Fruit fly (Drosophila melanogaster) whole organism, embryonic: ENCODE measurements around the gene RpL28.

Source experiments
- Bgb ChIP-seq: fragments of 200-800 bp; sonication (Bioruptor generic); IDR thresholded peaks from 2 replicates; pipeline ENCODE4 v1.3.6; 2022; ENCODE audit warnings: missing biosample characterization, missing genetic modification characterization; ENCODE audit not compliant: partially characterized antibody
- C15 ChIP-seq: fragments of 200-800 bp; sonication (Bioruptor generic); IDR thresholded peaks from 3 replicates; pipeline ENCODE4 v1.3.6; 2022; ENCODE audit warnings: missing biosample characterization, missing genetic modification characterization
- CG10147 ChIP-seq: fragments of 200-800 bp; sonication (Bioruptor generic); optimal IDR thresholded peaks from 2 replicates; lab custom pipeline; 2019; ENCODE audit warnings: missing biosample characterization, mild to moderate bottlenecking, missing genetic modification characterization, moderate library complexity
- CG10565 ChIP-seq: fragments of 200-800 bp; sonication (Bioruptor generic); optimal IDR thresholded peaks from 3 replicates; lab custom pipeline; 2016; ENCODE audit warnings: missing biosample characterization, mild to moderate bottlenecking, missing genetic modification characterization
- CG12391 ChIP-seq: fragments of 200-800 bp; sonication (Bioruptor generic); optimal IDR thresholded peaks from 3 replicates; lab custom pipeline; 2018; ENCODE audit warnings: missing biosample characterization, mild to moderate bottlenecking, missing genetic modification characterization, moderate library complexity
- CG14014 ChIP-seq: fragments of 200-800 bp; sonication (Bioruptor generic); IDR thresholded peaks from 2 replicates; pipeline ENCODE4 v1.3.6; 2022; ENCODE audit warnings: missing biosample characterization, missing genetic modification characterization
- CG1647 ChIP-seq: fragments of 200-800 bp; sonication (Bioruptor generic); optimal IDR thresholded peaks from 3 replicates; lab custom pipeline; 2016; ENCODE audit warnings: missing biosample characterization, missing genetic modification characterization
- CG17361 ChIP-seq: fragments of 200-800 bp; sonication (Bioruptor generic); IDR thresholded peaks from 3 replicates; pipeline ENCODE4 v1.3.6; 2022; ENCODE audit warnings: missing biosample characterization, missing genetic modification characterization
- CG32772 ChIP-seq: fragments of 200-800 bp; sonication (Bioruptor generic); IDR thresholded peaks from 2 replicates; pipeline ENCODE4 v1.3.6; 2022; ENCODE audit warnings: missing biosample characterization, missing genetic modification characterization
- CG3995 ChIP-seq: fragments of 200-800 bp; sonication (Bioruptor generic); optimal IDR thresholded peaks from 3 replicates; lab custom pipeline; 2016; ENCODE audit warnings: missing biosample characterization, missing genetic modification characterization
- CG4617 ChIP-seq: fragments of 200-800 bp; sonication (Bioruptor generic); optimal IDR thresholded peaks from 3 replicates; lab custom pipeline; 2016; ENCODE audit warnings: missing biosample characterization, missing genetic modification characterization, borderline replicate concordance
- CG4820 ChIP-seq: fragments of 200-800 bp; sonication (Bioruptor generic); optimal IDR thresholded peaks from 3 replicates; lab custom pipeline; 2016; ENCODE audit warnings: missing biosample characterization, missing genetic modification characterization
- CG5180 ChIP-seq: fragments of 200-800 bp; sonication (Bioruptor generic); optimal IDR thresholded peaks from 3 replicates; lab custom pipeline; 2017; ENCODE audit warnings: missing biosample characterization, missing genetic modification characterization, mild to moderate bottlenecking, moderate library complexity, missing genetic modification reagents
- CG6683 ChIP-seq: fragments of 200-800 bp; sonication (Bioruptor generic); optimal IDR thresholded peaks from 2 replicates; lab custom pipeline; 2017; ENCODE audit warnings: missing biosample characterization, mild to moderate bottlenecking, missing genetic modification characterization, missing genetic modification reagents
- CG8089 ChIP-seq: fragments of 200-800 bp; sonication (Bioruptor generic); optimal IDR thresholded peaks from 3 replicates; lab custom pipeline; 2016; ENCODE audit warnings: missing biosample characterization, missing genetic modification characterization
- CG9817 ChIP-seq: fragments of 200-800 bp; sonication (Bioruptor generic); optimal IDR thresholded peaks from 2 replicates; lab custom pipeline; 2018; ENCODE audit warnings: missing biosample characterization, mild to moderate bottlenecking, missing genetic modification characterization, moderate library complexity
- CG9876 ChIP-seq: fragments of 200-800 bp; sonication (Bioruptor generic); optimal IDR thresholded peaks from 2 replicates; lab custom pipeline; 2016; ENCODE audit warnings: missing biosample characterization, missing genetic modification characterization
- Dek ChIP-seq: fragments of 200-800 bp; sonication (Bioruptor generic); optimal IDR thresholded peaks from 3 replicates; lab custom pipeline; 2019; ENCODE audit warnings: missing biosample characterization, mild to moderate bottlenecking, missing genetic modification characterization, moderate library complexity
- Dref ChIP-seq: fragments of 200-800 bp; sonication (Bioruptor generic); IDR thresholded peaks from 2 replicates; pipeline ENCODE4 v1.3.6; 2022; ENCODE audit warnings: missing biosample characterization, missing genetic modification characterization
- Fer1 ChIP-seq: fragments of 200-800 bp; sonication (Bioruptor generic); optimal IDR thresholded peaks from 2 replicates; lab custom pipeline; 2017; ENCODE audit warnings: missing biosample characterization, mild to moderate bottlenecking, missing genetic modification characterization
- Hmx ChIP-seq: fragments of 200-800 bp; sonication (Bioruptor generic); optimal IDR thresholded peaks from 2 replicates; lab custom pipeline; 2016; ENCODE audit warnings: missing biosample characterization, missing genetic modification characterization
- Hr78 ChIP-seq, 2 experiments: fragments of 200-800 bp in 1 of 2; fragments of >200 bp in 1 of 2; sonication (Bioruptor generic) in 1 of 2; optimal IDR thresholded peaks; 2 replicates each; lab custom pipeline; 2017 to 2019; ENCODE audit warnings: missing biosample characterization in 2 of 2, missing genetic modification characterization in 2 of 2, mild to moderate bottlenecking in 1 of 2, moderate library complexity in 1 of 2
- MTF-1 ChIP-seq: fragments of 200-800 bp; sonication (Bioruptor generic); optimal IDR thresholded peaks from 2 replicates; lab custom pipeline; 2018; ENCODE audit warnings: missing biosample characterization, mild to moderate bottlenecking, missing genetic modification characterization, borderline replicate concordance
- Meics ChIP-seq: fragments of 200-800 bp; sonication (Bioruptor generic); optimal IDR thresholded peaks from 2 replicates; lab custom pipeline; 2017; ENCODE audit warnings: missing biosample characterization, mild to moderate bottlenecking, missing genetic modification characterization
- Neu2 ChIP-seq: fragments of 200-800 bp; sonication (Bioruptor generic); optimal IDR thresholded peaks from 3 replicates; lab custom pipeline; 2016; ENCODE audit warnings: missing biosample characterization, missing genetic modification characterization, borderline replicate concordance
- Oaz ChIP-seq: fragments of 200-800 bp; sonication (Bioruptor generic); IDR thresholded peaks from 2 replicates; pipeline ENCODE4 v1.3.6; 2022; ENCODE audit warnings: missing biosample characterization, missing genetic modification characterization
- PHDP ChIP-seq: fragments of 200-800 bp; sonication (Bioruptor generic); optimal IDR thresholded peaks from 3 replicates; lab custom pipeline; 2018; ENCODE audit warnings: missing biosample characterization, mild to moderate bottlenecking, missing genetic modification characterization, moderate library complexity
- Rfx ChIP-seq: fragments of 200-800 bp; sonication (Bioruptor generic); IDR thresholded peaks from 2 replicates; pipeline ENCODE4 v1.3.6; 2022; ENCODE audit warnings: missing biosample characterization, missing genetic modification characterization
- Sox100B ChIP-seq: fragments of 200-800 bp; sonication (Bioruptor generic); optimal IDR thresholded peaks from 3 replicates; lab custom pipeline; 2018; ENCODE audit warnings: missing biosample characterization, mild to moderate bottlenecking, missing genetic modification characterization
- Sox102F ChIP-seq: fragments of 200-800 bp; sonication (Bioruptor generic); optimal IDR thresholded peaks from 2 replicates; lab custom pipeline; 2018; ENCODE audit warnings: missing biosample characterization, mild to moderate bottlenecking, missing genetic modification characterization, moderate library complexity
- ab ChIP-seq: fragments of 200-800 bp; sonication (Bioruptor generic); optimal IDR thresholded peaks from 2 replicates; lab custom pipeline; 2016; ENCODE audit warnings: missing biosample characterization, missing genetic modification characterization
- cas ChIP-seq: fragments of 200-800 bp; sonication (Bioruptor generic); IDR thresholded peaks from 2 replicates; pipeline ENCODE4 v1.3.6; 2022; ENCODE audit warnings: missing biosample characterization, missing genetic modification characterization
- corto ChIP-seq: fragments of 200-800 bp; sonication (Bioruptor generic); optimal IDR thresholded peaks from 2 replicates; lab custom pipeline; 2016; ENCODE audit warnings: missing biosample characterization, mild to moderate bottlenecking, missing genetic modification characterization, moderate library complexity
- crol ChIP-seq: fragments of 200-800 bp; sonication (Bioruptor generic); IDR thresholded peaks from 2 replicates; pipeline ENCODE4 v1.3.6; 2022; ENCODE audit warnings: missing biosample characterization, missing genetic modification characterization
- dysf ChIP-seq: fragments of 200-800 bp; sonication (Bioruptor generic); IDR thresholded peaks from 3 replicates; pipeline ENCODE4 v1.3.6; 2022; ENCODE audit warnings: missing biosample characterization, missing genetic modification characterization
- en ChIP-seq: fragments of 200-800 bp; sonication (Bioruptor generic); optimal IDR thresholded peaks from 2 replicates; lab custom pipeline; 2016; ENCODE audit warnings: missing biosample characterization, missing genetic modification characterization
- fru ChIP-seq: fragments of >200 bp; optimal IDR thresholded peaks from 2 replicates; lab custom pipeline; 2017
- gsb-n ChIP-seq: fragments of 200-800 bp; sonication (Bioruptor generic); optimal IDR thresholded peaks from 3 replicates; lab custom pipeline; 2018; ENCODE audit warnings: missing biosample characterization, mild to moderate bottlenecking, missing genetic modification characterization
- mirr ChIP-seq: fragments of 200-800 bp; sonication (Bioruptor generic); optimal IDR thresholded peaks from 3 replicates; lab custom pipeline; 2018; ENCODE audit warnings: missing biosample characterization, mild to moderate bottlenecking, missing genetic modification characterization
- pb ChIP-seq: fragments of 200-800 bp; sonication (Bioruptor generic); optimal IDR thresholded peaks from 3 replicates; lab custom pipeline; 2016; ENCODE audit warnings: missing biosample characterization, missing genetic modification characterization
- sd ChIP-seq: fragments of 200-800 bp; sonication (Bioruptor generic); optimal IDR thresholded peaks from 3 replicates; lab custom pipeline; 2018; ENCODE audit warnings: missing biosample characterization, mild to moderate bottlenecking, missing genetic modification characterization, moderate library complexity
- ssp ChIP-seq: fragments of 200-800 bp; sonication (Bioruptor generic); IDR thresholded peaks from 2 replicates; pipeline ENCODE4 v1.3.6; 2022; ENCODE audit warnings: missing biosample characterization, missing genetic modification characterization
- tgo ChIP-seq: fragments of 200-800 bp; sonication (Bioruptor generic); IDR thresholded peaks from 3 replicates; pipeline ENCODE4 v1.3.6; 2022; ENCODE audit warnings: missing biosample characterization, missing genetic modification characterization
- tll ChIP-seq, 2 experiments: fragments of 200-800 bp in 1 of 2; fragments of >200 bp in 1 of 2; sonication (Bioruptor generic) in 1 of 2; optimal IDR thresholded peaks; 2 replicates each; lab custom pipeline; 2017 to 2019; ENCODE audit warnings: missing biosample characterization in 2 of 2, missing genetic modification characterization in 2 of 2, mild to moderate bottlenecking in 1 of 2, moderate library complexity in 1 of 2
- tup ChIP-seq: fragments of 200-800 bp; sonication (Bioruptor generic); optimal IDR thresholded peaks from 2 replicates; lab custom pipeline; 2016; ENCODE audit warnings: missing biosample characterization, mild to moderate bottlenecking, missing genetic modification characterization, moderate library complexity
- wor ChIP-seq: fragments of 200-800 bp; sonication (Bioruptor generic); IDR thresholded peaks from 2 replicates; pipeline ENCODE4 v1.3.6; 2022; ENCODE audit warnings: missing biosample characterization, missing genetic modification characterization

The RpL28 gene

DNA sequence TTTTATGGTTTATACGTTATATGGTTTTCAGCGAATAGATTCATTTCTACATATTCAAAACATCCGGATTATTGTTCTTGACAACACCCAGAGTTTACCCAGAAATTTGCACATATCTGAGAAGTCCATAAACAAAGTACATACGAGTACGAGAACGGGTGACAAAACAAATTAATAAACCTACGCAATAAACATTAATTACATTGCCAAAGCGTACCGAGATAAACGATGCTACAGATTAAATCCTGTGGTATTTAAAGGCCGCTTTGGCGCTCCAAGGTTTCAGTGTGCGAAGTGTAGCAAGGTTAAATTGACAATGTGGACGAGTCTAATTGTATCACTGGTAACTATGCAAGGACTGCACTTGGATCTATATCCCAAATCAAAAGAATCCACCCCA, 35.5 kb downstream of the RpL28 start, which contains the start of gene CG14957:
TSS of gene CG14957 (plus strand) at position 301 of the 400 bp plus-strand sequence.
- TF ChIP-seq Sox102F (GFP tag; lab: Kevin White, UChicago) (no peak), Rfx (0 out of 2 replicates have a peak, but pooled peaks have one; percentile 12)

DNA sequence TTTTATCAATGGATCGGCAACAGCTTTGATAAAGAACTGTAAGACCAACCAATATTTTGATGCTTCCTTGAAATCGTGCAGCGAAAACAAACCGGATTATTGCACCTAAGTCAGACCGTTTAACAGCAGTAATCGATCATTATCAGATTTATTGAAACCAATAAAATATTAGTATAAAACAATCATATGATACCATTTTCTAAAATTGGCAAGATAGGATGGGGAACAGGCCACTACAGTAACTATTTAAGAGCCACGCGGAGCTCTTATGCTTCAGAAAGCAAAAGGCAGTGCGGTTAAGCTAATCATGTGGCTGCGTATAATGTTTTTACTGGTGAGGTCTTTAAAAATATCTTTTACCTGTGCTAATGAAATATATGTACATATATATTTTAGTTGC, 36.4 kb downstream of the RpL28 start, which contains the start of gene CG32284:
TSS of gene CG32284 (plus strand) at position 301 of the 400 bp plus-strand sequence.
- TF ChIP-seq corto (no peak), sd (tag; lab: Kevin White, UChicago) (no peak), en (GFP tag; lab: Kevin White, UChicago) (no peak), CG12391 (no peak), pb (no peak), Dref (GFP tag; lab: Robert Waterston, UW) (no peak), PHDP (no peak), dysf (GFP tag; lab: Robert Waterston, UW) (no peak)

DNA sequence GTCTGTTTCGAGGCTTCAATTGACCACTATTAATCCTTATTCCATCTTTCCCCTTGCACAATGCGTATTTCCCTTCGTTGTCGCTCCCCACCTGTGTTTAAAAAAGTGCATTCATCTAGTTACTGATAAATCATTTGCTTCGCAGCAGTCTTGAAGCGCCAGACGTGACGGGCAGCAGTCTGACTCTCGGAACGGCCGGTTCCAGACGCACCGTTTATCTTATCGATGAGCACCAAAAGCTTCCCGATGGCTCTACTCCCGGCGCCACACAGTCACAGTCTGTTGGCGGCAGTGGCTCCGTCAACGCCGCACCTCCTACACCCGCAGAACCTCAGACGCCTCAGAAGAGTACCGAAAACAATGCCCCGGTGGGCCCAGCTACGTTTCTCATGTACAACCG, 38.7 kb downstream of the RpL28 start, which contains the start of gene CG42494:
TSS of gene CG42494 (plus strand) at position 301 of the 400 bp plus-strand sequence.
- no peak for TF ChIP-seq Fer1 (GFP tag; lab: Kevin White, UChicago)
- no peak for TF ChIP-seq Sox100B (GFP tag; lab: Kevin White, UChicago)
- TF ChIP-seq CG8089 (GFP tag; lab: Kevin White, UChicago), result no peak

DNA sequence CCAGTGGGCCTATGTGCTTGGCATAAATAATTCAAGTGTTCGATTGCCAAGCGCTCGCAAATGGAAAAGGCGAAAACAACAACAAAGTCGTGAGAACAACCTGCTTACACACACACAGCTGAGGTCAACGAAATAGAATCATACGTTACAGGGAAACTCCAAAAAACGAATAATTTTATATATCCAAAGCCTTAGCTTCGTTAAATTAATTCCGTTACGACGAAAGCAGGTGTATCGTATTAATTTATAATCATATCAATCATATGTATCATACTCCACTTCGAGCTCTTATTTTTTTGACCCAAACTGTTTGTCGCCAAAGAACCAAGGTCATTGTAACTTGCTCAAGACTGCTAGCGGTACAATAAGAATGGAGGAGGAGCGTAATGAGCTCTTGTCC, 43.3 kb downstream of the RpL28 start:
- TF ChIP-seq Hmx (no peak), MTF-1 (GFP tag; lab: Kevin White, UChicago) (peak; percentile 75), fru (lab: Kevin White, UChicago) (no peak), CG32772 (GFP tag; lab: Robert Waterston, UW) (peak; percentile 87), CG4617 (GFP tag; lab: Kevin White, UChicago) (no peak), tup (GFP tag; lab: Kevin White, UChicago) (peak; percentile 68), Hr78 (GFP tag; optimal IDR thresholded peaks at IDR 0.05; lab: Kevin White, UChicago) (no peak), CG5180 (no peak), cas (GFP tag; lab: Robert Waterston, UW) (peak; percentile 83), Bgb (GFP tag; lab: Robert Waterston, UW) (no peak), crol (GFP tag; lab: Robert Waterston, UW) (no peak), wor (GFP tag; lab: Robert Waterston, UW) (peak; percentile 58), CG4820 (peak; percentile 87), CG1647 (GFP tag; lab: Kevin White, UChicago) (peak; percentile 61), tgo (GFP tag; lab: Robert Waterston, UW) (peak; percentile 87), CG9817 (tag; lab: Kevin White, UChicago) (peak; percentile 76), ab (peak; percentile 46), CG6683 (GFP tag; lab: Kevin White, UChicago) (peak; percentile 79), Dek (tag; lab: Kevin White, UChicago) (peak; percentile 80), C15 (GFP tag; lab: Robert Waterston, UW) (peak; percentile 81; the same call in 2 of the 3 replicates), CG10565 (peak; percentile 70), CG3995 (GFP tag; lab: Kevin White, UChicago) (peak; percentile 52), tll (GFP tag; optimal IDR thresholded peaks at IDR 0.05; lab: Kevin White, UChicago) (no peak), CG14014 (GFP tag; lab: Robert Waterston, UW) (peak; percentile 89), CG9876 (GFP tag; lab: Kevin White, UChicago) (no peak), Meics (GFP tag; lab: Kevin White, UChicago) (peak; percentile 93), ssp (GFP tag; lab: Robert Waterston, UW) (peak; percentile 75), mirr (GFP tag; lab: Kevin White, UChicago) (peak; percentile 53), Neu2 (GFP tag; lab: Kevin White, UChicago) (no peak), gsb-n (tag; lab: Kevin White, UChicago) (peak; percentile 83), CG17361 (GFP tag; lab: Robert Waterston, UW) (no peak; the same call in 2 of the 3 replicates), Oaz (peak; percentile 67), CG10147 (GFP tag; lab: Kevin White, UChicago) (no peak)
